Fruit fly (Drosophila melanogaster): ENCODE results near the gene Arts.

Gene Arts

DNA sequence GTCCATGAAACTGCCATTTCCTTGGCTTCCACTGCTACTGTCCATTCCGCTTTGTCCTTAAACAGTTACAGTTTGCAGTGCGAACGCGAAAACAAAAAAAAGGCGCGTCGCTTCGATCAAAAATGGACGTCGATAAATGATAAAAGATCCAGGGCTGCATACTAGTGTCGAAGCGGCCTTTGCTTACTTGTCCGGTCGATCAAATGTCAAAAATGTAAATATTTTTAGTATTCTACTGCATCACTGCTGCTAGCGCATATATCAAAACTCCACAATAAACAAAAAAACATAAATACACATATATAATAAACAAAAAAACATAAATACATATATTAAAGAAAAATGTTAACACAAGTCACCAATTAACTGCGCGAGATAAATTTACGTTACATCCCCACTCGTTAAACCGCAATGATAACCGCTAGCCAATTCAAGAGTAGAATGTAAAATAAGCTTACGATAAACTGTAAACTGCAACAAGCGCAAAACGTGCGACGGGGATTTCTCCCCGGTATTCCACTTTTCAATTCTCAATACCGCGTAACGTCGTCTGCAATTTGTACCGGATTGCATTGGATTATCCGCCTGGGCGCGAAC lies 7.6 kb upstream of the Arts start, which contains the start of the genes spd-2 and Apl (continued):
- TF ChIP-seq pzg (GFP tag; optimal IDR thresholded peaks at IDR 0.05) (peak; percentile 19), Neu2 (GFP tag; optimal IDR thresholded peaks at IDR 0.05; ENCODE audit: borderline replicate concordance) (no peak), Ets97D (GFP tag; optimal IDR thresholded peaks at IDR 0.05) (no peak), sd (tag; optimal IDR thresholded peaks at IDR 0.05) (no peak), fd3F (GFP tag; optimal IDR thresholded peaks at IDR 0.05) (no peak), zf30C (GFP tag; optimal IDR thresholded peaks at IDR 0.05) (no peak), CG10462 (GFP tag; optimal IDR thresholded peaks at IDR 0.05) (no peak), Hr51 (GFP tag; optimal IDR thresholded peaks at IDR 0.05) (no peak), Hey (tag; optimal IDR thresholded peaks at IDR 0.05) (no peak), HmgZ (tag; optimal IDR thresholded peaks at IDR 0.05) (peak; percentile 29), CG9817 (tag; optimal IDR thresholded peaks at IDR 0.05) (no peak), ci (GFP tag; IDR thresholded peaks at IDR 0.05) (no peak), CG6689 (GFP tag; IDR thresholded peaks at IDR 0.05) (no peak), CkIIα-i1 (GFP tag; IDR thresholded peaks at IDR 0.05) (no peak), Trl (optimal IDR thresholded peaks at IDR 0.05) (no peak), Trl (GFP tag; optimal IDR thresholded peaks at IDR 0.05) (no peak), dm (GFP tag; optimal IDR thresholded peaks at IDR 0.05) (no peak), Elba2 (GFP tag; optimal IDR thresholded peaks at IDR 0.05) (no peak), CG15011 (GFP tag; optimal IDR thresholded peaks at IDR 0.05) (no peak), Lim3 (GFP tag; IDR thresholded peaks at IDR 0.05) (no peak), Fer3 (tag; optimal IDR thresholded peaks at IDR 0.05) (no peak), gcm2 (GFP tag; optimal IDR thresholded peaks at IDR 0.05) (no peak), sens-2 (GFP tag; IDR thresholded peaks at IDR 0.05) (no peak), psq (GFP tag; optimal IDR thresholded peaks at IDR 0.05) (no peak), Dek (tag; optimal IDR thresholded peaks at IDR 0.05) (no peak), Nf-YC (tag; optimal IDR thresholded peaks at IDR 0.05) (no peak), vvl (GFP tag; IDR thresholded peaks at IDR 0.05) (no peak), en (GFP tag; optimal IDR thresholded peaks at IDR 0.05) (no peak), CG1647 (GFP tag; optimal IDR thresholded peaks at IDR 0.05) (no peak), CG4707 (GFP tag; optimal IDR thresholded peaks at IDR 0.05) (no peak), slou (GFP tag; optimal IDR thresholded peaks at IDR 0.05) (no peak), CG32532 (GFP tag; IDR thresholded peaks at IDR 0.05) (no peak), pum (GFP tag; optimal IDR thresholded peaks at IDR 0.05) (no peak), CG4360 (GFP tag; IDR thresholded peaks at IDR 0.05) (no peak), NK7.1 (GFP tag; optimal IDR thresholded peaks at IDR 0.05) (no peak), crp (GFP tag; optimal IDR thresholded peaks at IDR 0.05) (no peak), CG17186 (GFP tag; optimal IDR thresholded peaks at IDR 0.05) (peak; percentile 30), CG8944 (GFP tag; optimal IDR thresholded peaks at IDR 0.05) (no peak), HHEX (GFP tag; optimal IDR thresholded peaks at IDR 0.05) (no peak), CHES-1-like (GFP tag; optimal IDR thresholded peaks at IDR 0.05) (no peak), Xbp1 (GFP tag; optimal IDR thresholded peaks at IDR 0.05) (no peak), fru (optimal IDR thresholded peaks at IDR 0.05) (no peak), lmd (GFP tag; IDR thresholded peaks at IDR 0.05) (no peak), Dip3 (GFP tag; optimal IDR thresholded peaks at IDR 0.05) (no peak), Chrac-16 (GFP tag; optimal IDR thresholded peaks at IDR 0.05) (no peak), CG15479 (GFP tag; optimal IDR thresholded peaks at IDR 0.05) (no peak), dimm (GFP tag; IDR thresholded peaks at IDR 0.05) (no peak), dysf (GFP tag; IDR thresholded peaks at IDR 0.05) (no peak), Doc2 (GFP tag; IDR thresholded peaks at IDR 0.05) (no peak), Bgb (GFP tag; IDR thresholded peaks at IDR 0.05; ENCODE audit: partially characterized antibody) (peak; percentile 60), klu (GFP tag; IDR thresholded peaks at IDR 0.05) (no peak), CG6791 (GFP tag; IDR thresholded peaks at IDR 0.05; ENCODE audit: partially characterized antibody) (peak; percentile 52; the same call in 1 of the 3 replicates)

Data from whole organism, embryonic.